Fruit fly (Drosophila melanogaster): ENCODE measurements around the gene omd.

omd gene

dm6 chr3R:13645874-13646370 is 41.1 kb downstream of the omd start, which contains the start of gene sqd (continued):
- TF ChIP-seq kay (GFP tag; optimal IDR thresholded peaks at IDR 0.05) (peak; percentile 10), HLH54F (GFP tag; optimal IDR thresholded peaks at IDR 0.05) (peak; percentile 32), CG6254 (GFP tag; optimal IDR thresholded peaks at IDR 0.05) (peak; percentile 23), pan (optimal IDR thresholded peaks at IDR 0.05) (no peak), pan (GFP tag; optimal IDR thresholded peaks at IDR 0.05 in 1 of 2, IDR thresholded peaks at IDR 0.05 in 1 of 2) (peak in 1 of 2 experiments; percentile 14), mirr (GFP tag; optimal IDR thresholded peaks at IDR 0.05) (no peak), CG16813 (GFP tag; IDR thresholded peaks at IDR 0.05; ENCODE audit: partially characterized antibody) (0 out of 3 replicates have a peak, but pooled peaks have one; percentile 28), Blimp-1 (GFP tag; optimal IDR thresholded peaks at IDR 0.05) (no peak), D19A (tag; optimal IDR thresholded peaks at IDR 0.05) (no peak), shn (GFP tag; optimal IDR thresholded peaks at IDR 0.05) (no peak), CG9817 (tag; optimal IDR thresholded peaks at IDR 0.05) (peak; percentile 39), so (GFP tag; IDR thresholded peaks at IDR 0.05) (no peak), chif (GFP tag; optimal IDR thresholded peaks at IDR 0.05) (peak; percentile 16 to 26), H2.0 (GFP tag; IDR thresholded peaks at IDR 0.05) (no peak), emc (GFP tag; optimal IDR thresholded peaks at IDR 0.05) (no peak), nau (GFP tag; optimal IDR thresholded peaks at IDR 0.05) (no peak), C15 (GFP tag; IDR thresholded peaks at IDR 0.05) (no peak), exex (tag; optimal IDR thresholded peaks at IDR 0.05) (peak; percentile 21), CG3163 (GFP tag; optimal IDR thresholded peaks at IDR 0.05) (no peak), CG12769 (tag; optimal IDR thresholded peaks at IDR 0.05) (no peak), vfl (GFP tag; optimal IDR thresholded peaks at IDR 0.05) (no peak), H15 (GFP tag; IDR thresholded peaks at IDR 0.05) (no peak), CG7745 (tag; optimal IDR thresholded peaks at IDR 0.05) (no peak), CG17186 (GFP tag; optimal IDR thresholded peaks at IDR 0.05) (peak; percentile 48), mld (GFP tag; IDR thresholded peaks at IDR 0.05; ENCODE audit: partially characterized antibody) (no peak), Dek (tag; optimal IDR thresholded peaks at IDR 0.05) (no peak), en (GFP tag; optimal IDR thresholded peaks at IDR 0.05) (peak; percentile 12), mam (GFP tag; optimal IDR thresholded peaks at IDR 0.05) (peak; percentile 45), CG11560 (tag; IDR thresholded peaks at IDR 0.05) (no peak), CG12104 (GFP tag; optimal IDR thresholded peaks at IDR 0.05) (no peak), CG17328 (GFP tag; IDR thresholded peaks at IDR 0.05) (peak; percentile 40; the same call in 1 of the 2 replicates), ERR (GFP tag; optimal IDR thresholded peaks at IDR 0.05) (no peak), Hsf (GFP tag; optimal IDR thresholded peaks at IDR 0.05) (peak; percentile 32), chm (GFP tag; IDR thresholded peaks at IDR 0.05) (no peak), CG30431 (GFP tag; optimal IDR thresholded peaks at IDR 0.05) (no peak), CG3995 (GFP tag; optimal IDR thresholded peaks at IDR 0.05) (peak; percentile 18), dimm (GFP tag; IDR thresholded peaks at IDR 0.05) (no peak), CG7839 (tag; optimal IDR thresholded peaks at IDR 0.05) (peak; percentile 11), gcm2 (GFP tag; optimal IDR thresholded peaks at IDR 0.05) (no peak), pzg (GFP tag; optimal IDR thresholded peaks at IDR 0.05) (peak; percentile 58), gt (GFP tag; IDR thresholded peaks at IDR 0.05) (no peak), CG18764 (GFP tag; optimal IDR thresholded peaks at IDR 0.05) (peak; percentile 19), az2 (GFP tag; optimal IDR thresholded peaks at IDR 0.05) (peak; percentile 9), hbn (GFP tag; IDR thresholded peaks at IDR 0.05; ENCODE audit: partially characterized antibody) (no peak), CG10209 (GFP tag; optimal IDR thresholded peaks at IDR 0.05) (peak; percentile 60), twi (tag; optimal IDR thresholded peaks at IDR 0.05) (no peak), ftz-f1 (GFP tag; optimal IDR thresholded peaks at IDR 0.05) (no peak), rib (GFP tag; IDR thresholded peaks at IDR 0.05) (no peak), ro (GFP tag; IDR thresholded peaks at IDR 0.05) (no peak), CG14050 (GFP tag; IDR thresholded peaks at IDR 0.05) (no peak; the same call in 2 of the 3 replicates), CG8388 (GFP tag; optimal IDR thresholded peaks at IDR 0.05) (peak; percentile 43), CG8478 (optimal IDR thresholded peaks at IDR 0.05) (no peak)
